Fruit fly (Drosophila melanogaster): ENCODE data around the gene Loxl1.

The Loxl1 gene

DNA sequence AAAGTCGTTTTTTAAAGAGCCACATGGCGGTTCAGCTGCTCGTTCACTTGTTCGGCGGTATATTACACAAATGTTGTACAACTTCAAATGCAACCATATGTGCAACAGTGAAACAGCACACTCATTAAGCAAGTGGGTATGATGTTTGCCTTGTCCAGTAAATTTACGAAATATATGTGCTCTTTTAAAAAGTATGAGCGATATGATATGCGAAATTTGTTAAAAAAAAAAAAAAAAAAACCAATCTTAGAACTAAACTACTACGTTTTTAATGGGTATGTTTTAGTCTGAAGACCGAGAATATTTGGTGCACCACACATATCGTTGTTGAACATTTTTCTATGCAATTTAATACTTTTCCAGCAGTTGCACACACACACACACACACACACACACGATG, 16.2 kb downstream of the Loxl1 start (continued):
- TF ChIP-seq esn (GFP tag; optimal IDR thresholded peaks at IDR 0.05) (no peak), Blimp-1 (GFP tag; optimal IDR thresholded peaks at IDR 0.05) (no peak), Eip75B (GFP tag; optimal IDR thresholded peaks at IDR 0.05) (peak; percentile 28), CG6792 (GFP tag; optimal IDR thresholded peaks at IDR 0.05) (no peak), CG11762 (GFP tag; optimal IDR thresholded peaks at IDR 0.05; ENCODE audit: insufficient read depth) (no peak), CG9139 (GFP tag; optimal IDR thresholded peaks at IDR 0.05) (no peak), Met (GFP tag; optimal IDR thresholded peaks at IDR 0.05) (no peak), CG3919 (GFP tag; optimal IDR thresholded peaks at IDR 0.05) (peak; percentile 39), dsx (GFP tag; optimal IDR thresholded peaks at IDR 0.05; ENCODE audit: poor library complexity, severe bottlenecking) (no peak), Ets96B (tag; optimal IDR thresholded peaks at IDR 0.05) (no peak), CG16779 (tag; optimal IDR thresholded peaks at IDR 0.05) (no peak), CG31627 (GFP tag; optimal IDR thresholded peaks at IDR 0.05) (no peak), CG11294 (GFP tag; IDR thresholded peaks at IDR 0.05) (peak; percentile 73), CG6276 (GFP tag; optimal IDR thresholded peaks at IDR 0.05) (peak; percentile 71), OdsH (GFP tag; optimal IDR thresholded peaks at IDR 0.05) (peak; percentile 67), CG8319 (GFP tag; optimal IDR thresholded peaks at IDR 0.05) (no peak), salr (GFP tag; optimal IDR thresholded peaks at IDR 0.05) (peak in 1 of 2 experiments; percentile 54), Ets21C (GFP tag; optimal IDR thresholded peaks at IDR 0.05) (no peak), CG8119 (GFP tag; IDR thresholded peaks at IDR 0.05) (peak; percentile 81), Gug (GFP tag; IDR thresholded peaks at IDR 0.05) (peak; percentile 77), net (GFP tag; optimal IDR thresholded peaks at IDR 0.05) (peak; percentile 63), fkh (GFP tag; optimal IDR thresholded peaks at IDR 0.05) (no peak), Sox102F (GFP tag; optimal IDR thresholded peaks at IDR 0.05) (peak; percentile 11), Eip93F (GFP tag; optimal IDR thresholded peaks at IDR 0.05) (no peak), Hr38 (GFP tag; optimal IDR thresholded peaks at IDR 0.05) (peak; percentile 12), CG34406 (GFP tag; optimal IDR thresholded peaks at IDR 0.05) (no peak), Eip78C (GFP tag) (peak; percentile 87), eg (GFP tag; IDR thresholded peaks at IDR 0.05) (peak; percentile 89), vri (GFP tag; optimal IDR thresholded peaks at IDR 0.05) (no peak), dac (GFP tag; optimal IDR thresholded peaks at IDR 0.05) (no peak), CG10669 (GFP tag; optimal IDR thresholded peaks at IDR 0.05) (no peak)

DNA sequence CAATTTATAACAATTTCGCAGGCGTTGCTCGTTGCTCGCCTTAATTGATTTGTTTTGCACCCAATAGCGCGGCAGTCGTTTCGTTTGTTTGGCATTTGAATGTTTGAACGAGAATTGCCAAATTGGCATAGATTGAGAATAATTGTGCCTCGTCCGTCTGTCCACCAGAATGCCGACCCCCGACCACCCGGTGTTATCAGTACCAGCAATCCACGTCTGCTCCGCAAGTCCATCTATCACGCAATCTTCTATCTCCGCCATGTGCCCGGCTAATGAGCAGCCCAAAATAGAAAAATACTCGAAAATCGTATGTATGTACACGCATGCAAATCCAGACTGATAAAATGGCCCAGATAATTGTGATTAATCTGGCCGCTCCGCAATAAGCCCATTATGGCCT, 16.6 kb downstream of the Loxl1 start:
- TF ChIP-seq Sox14 (GFP tag; optimal IDR thresholded peaks at IDR 0.05) (no peak), svp (GFP tag) (peak; percentile 73)

DNA sequence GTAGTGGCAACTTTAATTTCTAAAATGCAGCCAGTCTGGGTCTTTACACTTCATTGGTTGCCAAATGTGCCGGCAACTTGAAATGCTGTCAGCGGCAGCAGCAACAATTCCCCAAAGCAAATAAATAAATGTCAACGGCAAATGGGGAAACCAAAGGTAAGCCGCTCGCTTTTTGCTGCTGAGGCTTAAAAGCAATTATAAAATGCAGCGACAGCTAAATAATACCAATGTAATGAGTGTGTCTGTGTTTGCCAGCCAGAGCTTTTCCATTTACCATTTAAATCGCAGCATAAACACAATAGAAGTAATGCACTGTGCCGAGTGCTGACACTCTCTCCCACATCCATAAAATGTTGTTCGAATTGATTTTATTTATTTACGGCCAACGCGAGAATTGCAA, 19.1 kb downstream of the Loxl1 start:
- TF ChIP-seq Gug (GFP tag; IDR thresholded peaks at IDR 0.05) (no peak), Smox (GFP tag; optimal IDR thresholded peaks at IDR 0.05) (no peak), CG8632 (GFP tag; optimal IDR thresholded peaks at IDR 0.05) (no peak), CG3919 (GFP tag; optimal IDR thresholded peaks at IDR 0.05) (no peak), CG11762 (GFP tag; optimal IDR thresholded peaks at IDR 0.05; ENCODE audit: insufficient read depth) (no peak), Sox15 (GFP tag; optimal IDR thresholded peaks at IDR 0.05) (no peak), dac (GFP tag; optimal IDR thresholded peaks at IDR 0.05) (no peak), Hr38 (GFP tag; optimal IDR thresholded peaks at IDR 0.05) (no peak), fd59A (GFP tag; optimal IDR thresholded peaks at IDR 0.05) (no peak), Sox14 (GFP tag; optimal IDR thresholded peaks at IDR 0.05) (no peak), Met (GFP tag; optimal IDR thresholded peaks at IDR 0.05) (no peak), CG34406 (GFP tag; optimal IDR thresholded peaks at IDR 0.05) (no peak), ss (GFP tag; optimal IDR thresholded peaks at IDR 0.05) (no peak), CG8119 (GFP tag; IDR thresholded peaks at IDR 0.05) (no peak), lz (GFP tag; optimal IDR thresholded peaks at IDR 0.05) (no peak), Eip93F (GFP tag; optimal IDR thresholded peaks at IDR 0.05) (no peak), CG6163 (GFP tag; IDR thresholded peaks at IDR 0.05) (no peak), CG10631 (GFP tag; optimal IDR thresholded peaks at IDR 0.05) (no peak), acj6 (GFP tag; optimal IDR thresholded peaks at IDR 0.05) (no peak)

Measured in whole organism, prepupa.